Worm (Caenorhabditis elegans): Measurements from ENCODE around the gene W08G11.1.

Gene W08G11.1

DNA sequence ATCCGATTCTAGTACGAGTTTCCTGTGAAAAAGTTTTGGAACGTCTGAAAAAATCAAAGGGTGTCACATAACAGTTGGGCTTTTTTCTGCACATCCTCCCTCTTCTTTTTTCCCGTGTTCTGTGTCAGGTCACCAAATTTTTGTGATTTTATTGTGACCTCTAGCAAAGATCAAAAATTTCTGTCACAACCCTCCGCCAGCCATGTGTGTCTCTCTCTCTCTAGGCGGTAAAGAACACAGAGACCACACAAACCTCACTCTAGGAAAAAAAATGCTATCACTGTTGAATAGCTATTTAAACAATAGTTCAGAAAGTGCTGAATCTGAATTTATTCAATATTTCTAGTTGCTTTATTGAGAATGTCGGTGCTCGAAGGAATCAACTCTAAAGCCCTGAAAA, 43.8 kb downstream of the W08G11.1 start, which contains the start of gene gst-44 (continued):
- no peak for TF ChIP-seq fos-1 (tag; optimal IDR thresholded peaks at IDR 0.05)
- no peak for TF ChIP-seq nhr-10 (tag; optimal IDR thresholded peaks at IDR 0.05)
- peak; percentile 45 for TF ChIP-seq hlh-11 (tag; optimal IDR thresholded peaks at IDR 0.05)
- no peak for TF ChIP-seq attf-4 (tag; optimal IDR thresholded peaks at IDR 0.05)
- no peak for TF ChIP-seq madf-9 (GFP tag; conservative IDR thresholded peaks at IDR 0.05)
- TF ChIP-seq duxl-1 (tag; optimal IDR thresholded peaks at IDR 0.05; ENCODE audit: poor library complexity), result no peak
- no peak for TF ChIP-seq tra-1 (GFP tag; IDR thresholded peaks at IDR 0.05)
- TF ChIP-seq daf-12 (tag; optimal IDR thresholded peaks at IDR 0.05), result no peak
- TF ChIP-seq vab-7 (GFP tag; IDR thresholded peaks at IDR 0.05), result no peak

DNA sequence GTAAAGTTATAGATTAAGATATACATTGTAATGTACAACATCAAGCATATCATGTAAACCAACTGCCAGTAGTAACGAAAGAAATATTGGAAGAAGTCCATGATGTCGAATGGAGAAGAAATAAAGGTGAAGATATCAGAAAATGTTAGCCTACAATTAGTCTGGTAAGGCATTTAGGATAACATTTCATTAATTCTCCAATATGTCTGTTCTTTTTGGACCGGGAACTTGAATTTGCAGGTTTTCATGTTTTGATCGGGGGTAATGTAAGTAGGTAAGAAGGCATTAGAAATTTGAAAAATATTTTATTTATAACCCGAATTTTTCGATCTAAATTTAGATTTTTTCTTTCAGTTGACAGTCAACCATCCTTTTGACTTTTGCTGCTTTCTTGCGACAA, 46.9 kb downstream of the W08G11.1 start, which contains the start of gene srd-63:
Gene srd-63, minus strand, starts transcription at position 101 of the 400 bp plus-strand sequence.
- TF ChIP-seq arid-1 (GFP tag; conservative IDR thresholded peaks at IDR 0.05) (no peak), tag-97 (GFP tag; IDR thresholded peaks at IDR 0.05) (no peak), set-16 (GFP tag; IDR thresholded peaks at IDR 0.05) (no peak), vab-7 (GFP tag; IDR thresholded peaks at IDR 0.05) (no peak), rbr-2 (tag; optimal IDR thresholded peaks at IDR 0.05) (no peak), mdl-1 (tag; optimal IDR thresholded peaks at IDR 0.05) (no peak), ceh-44 (GFP tag; IDR thresholded peaks at IDR 0.05) (no peak), F37D6.2 (tag; optimal IDR thresholded peaks at IDR 0.05) (no peak), tra-1 (GFP tag; IDR thresholded peaks at IDR 0.05) (no peak), mep-1 (tag; optimal IDR thresholded peaks at IDR 0.05) (no peak), nhr-25 (tag; optimal IDR thresholded peaks at IDR 0.05; ENCODE audit: borderline replicate concordance, insufficient read depth) (no peak)

DNA sequence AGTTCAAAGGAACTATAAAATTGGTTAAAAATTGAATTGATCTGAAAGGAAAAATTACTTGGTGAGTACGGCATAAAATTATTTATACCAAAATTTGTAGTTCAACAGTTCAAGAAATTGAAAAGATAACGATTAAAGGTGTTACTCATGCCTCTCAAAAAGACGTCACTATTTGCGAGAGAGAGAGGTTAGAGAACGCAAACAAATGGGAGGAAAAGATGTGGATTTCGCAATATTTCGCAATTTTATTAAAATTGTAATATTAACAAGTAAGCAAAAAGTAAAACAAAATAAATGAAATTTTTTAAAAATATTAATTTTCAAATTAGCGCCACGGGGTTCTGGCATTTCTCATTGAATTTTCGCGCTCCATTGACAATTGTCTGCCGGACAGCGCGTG, 48.3 kb downstream of the W08G11.1 start, which contains the start of gene F13A7.11:
Gene F13A7.11, minus strand, starts transcription at position 174 of the 400 bp plus-strand sequence.
- TF ChIP-seq lim-7 (GFP tag; IDR thresholded peaks at IDR 0.05), result no peak
- TF ChIP-seq fkh-10 (GFP tag; optimal IDR thresholded peaks at IDR 0.05), result no peak
- no peak for TF ChIP-seq ceh-32 (tag; optimal IDR thresholded peaks at IDR 0.05; ENCODE audit: poor library complexity)
- TF ChIP-seq zip-11 (GFP tag; IDR thresholded peaks at IDR 0.05), result no peak
- no peak for TF ChIP-seq fos-1 (tag; optimal IDR thresholded peaks at IDR 0.05)
- peak; percentile 99 for TF ChIP-seq zip-2 (tag; optimal IDR thresholded peaks at IDR 0.05)
- TF ChIP-seq lin-13 (GFP tag; optimal IDR thresholded peaks at IDR 0.05), result no peak
- no peak for TF ChIP-seq ztf-11 (tag; optimal IDR thresholded peaks at IDR 0.05)
- no peak for TF ChIP-seq F10B5.3 (tag; optimal IDR thresholded peaks at IDR 0.05)
- no peak for TF ChIP-seq dmd-9 (GFP tag; IDR thresholded peaks at IDR 0.05)
- no peak for TF ChIP-seq hif-1 (tag; optimal IDR thresholded peaks at IDR 0.05)
- TF ChIP-seq duxl-1 (tag; optimal IDR thresholded peaks at IDR 0.05; ENCODE audit: poor library complexity), result no peak
- TF ChIP-seq F26F4.8 (GFP tag; conservative IDR thresholded peaks at IDR 0.05), result no peak
- TF ChIP-seq nhr-111 (GFP tag; optimal IDR thresholded peaks at IDR 0.05), result no peak
- peak; percentile 49 for TF ChIP-seq hlh-11 (tag; optimal IDR thresholded peaks at IDR 0.05)
- no peak for TF ChIP-seq sdz-12 (GFP tag; optimal IDR thresholded peaks at IDR 0.05)
- peak; percentile 32 for TF ChIP-seq nhr-48 (tag; optimal IDR thresholded peaks at IDR 0.05)
- peak; percentile 44 for TF ChIP-seq nhr-77 (tag; optimal IDR thresholded peaks at IDR 0.05)
- no peak for TF ChIP-seq D1046.2 (GFP tag; IDR thresholded peaks at IDR 0.05)
- no peak for TF ChIP-seq zfp-2 (tag; optimal IDR thresholded peaks at IDR 0.05)
- TF ChIP-seq saeg-2 (GFP tag; IDR thresholded peaks at IDR 0.05), result no peak
- no peak for TF ChIP-seq ceh-28 (tag; optimal IDR thresholded peaks at IDR 0.05)
- no peak for TF ChIP-seq egl-27 (tag; optimal IDR thresholded peaks at IDR 0.05)
- TF ChIP-seq madf-5 (GFP tag; IDR thresholded peaks at IDR 0.05), result no peak
- no peak for TF ChIP-seq nhr-6 (tag; optimal IDR thresholded peaks at IDR 0.05)
- no peak for TF ChIP-seq snpc-1.2 (GFP tag; IDR thresholded peaks at IDR 0.05)
- TF ChIP-seq nhr-102 (tag; optimal IDR thresholded peaks at IDR 0.05), result peak; percentile 57
- TF ChIP-seq ceh-20 (GFP tag; IDR thresholded peaks at IDR 0.05), result 0 out of 2 replicates have a peak, but pooled peaks have one; percentile 14
- no peak for TF ChIP-seq daf-19 (GFP tag; conservative IDR thresholded peaks at IDR 0.05)
- peak; percentile 83 for TF ChIP-seq dve-1 (tag; optimal IDR thresholded peaks at IDR 0.05; ENCODE audit: insufficient read depth)
- TF ChIP-seq dmd-6 (GFP tag; IDR thresholded peaks at IDR 0.05), result peak; percentile 83
- no peak for TF ChIP-seq cey-2 (tag; optimal IDR thresholded peaks at IDR 0.05; ENCODE audit: borderline replicate concordance, insufficient read depth)
- no peak for TF ChIP-seq vab-7 (GFP tag; IDR thresholded peaks at IDR 0.05)
- TF ChIP-seq mdl-1 (tag; optimal IDR thresholded peaks at IDR 0.05), result peak in 1 of 2 experiments; percentile 4
- TF ChIP-seq tra-1 (GFP tag; IDR thresholded peaks at IDR 0.05), result no peak
- TF ChIP-seq attf-4 (tag; optimal IDR thresholded peaks at IDR 0.05), result no peak

Measured in whole organism, L4 larva.